Fruit fly (Drosophila melanogaster) whole organism, embryonic: ENCODE results near the gene CG44158.

Source experiments
- Adf1 ChIP-seq: fragments of 200-800 bp; sonication (Bioruptor generic); IDR thresholded peaks from 2 replicates; pipeline ENCODE4 v1.3.6; 2022; ENCODE audit warnings: missing biosample characterization, missing genetic modification characterization
- Aef1 ChIP-seq: fragments of 200-800 bp; sonication (Bioruptor generic); IDR thresholded peaks from 3 replicates; pipeline ENCODE4 v1.3.6; 2022; ENCODE audit warnings: missing biosample characterization, missing genetic modification characterization
- Asciz ChIP-seq: fragments of 200-800 bp; sonication (Bioruptor generic); optimal IDR thresholded peaks from 2 replicates; lab custom pipeline; 2017; ENCODE audit warnings: missing biosample characterization, mild to moderate bottlenecking, missing genetic modification characterization, missing genetic modification reagents
- CG1024 ChIP-seq: fragments of 200-800 bp; sonication (Bioruptor generic); IDR thresholded peaks from 2 replicates; pipeline ENCODE4 v1.3.6; 2022; ENCODE audit warnings: missing biosample characterization, missing genetic modification characterization
- CG10959 ChIP-seq: fragments of 200-800 bp; sonication (Bioruptor generic); IDR thresholded peaks from 2 replicates; pipeline ENCODE4 v1.3.6; 2022; ENCODE audit warnings: missing biosample characterization, missing genetic modification characterization
- CG11398 ChIP-seq: fragments of 200-800 bp; sonication (Bioruptor generic); optimal IDR thresholded peaks from 2 replicates; lab custom pipeline; 2016; ENCODE audit warnings: missing biosample characterization, missing genetic modification characterization
- CG11560 ChIP-seq: fragments of 200-800 bp; sonication (Bioruptor generic); IDR thresholded peaks from 3 replicates; pipeline ENCODE4 v1.3.6; 2022; ENCODE audit warnings: missing biosample characterization, missing genetic modification characterization
- CG1233 ChIP-seq: fragments of 200-800 bp; sonication (Bioruptor generic); optimal IDR thresholded peaks from 4 replicates; lab custom pipeline; 2018; ENCODE audit warnings: missing biosample characterization, mild to moderate bottlenecking, missing genetic modification characterization
- CG14860 ChIP-seq: fragments of 200-800 bp; sonication (Bioruptor generic); IDR thresholded peaks from 3 replicates; pipeline ENCODE4 v1.3.6; 2022; ENCODE audit warnings: missing biosample characterization, missing genetic modification characterization; ENCODE audit not compliant: partially characterized antibody
- CG15011 ChIP-seq: fragments of 200-800 bp; sonication (Bioruptor generic); optimal IDR thresholded peaks from 3 replicates; lab custom pipeline; 2018; ENCODE audit warnings: missing biosample characterization, mild to moderate bottlenecking, missing genetic modification characterization
- CG15696 ChIP-seq: fragments of 200-800 bp; sonication (Bioruptor generic); optimal IDR thresholded peaks from 2 replicates; lab custom pipeline; 2019; ENCODE audit warnings: missing biosample characterization, mild to moderate bottlenecking, missing genetic modification characterization, moderate library complexity
- CG1647 ChIP-seq: fragments of 200-800 bp; sonication (Bioruptor generic); optimal IDR thresholded peaks from 3 replicates; lab custom pipeline; 2016; ENCODE audit warnings: missing biosample characterization, missing genetic modification characterization
- CG16815 ChIP-seq: fragments of 200-800 bp; sonication (Bioruptor generic); optimal IDR thresholded peaks from 3 replicates; lab custom pipeline; 2017; ENCODE audit warnings: missing biosample characterization, mild to moderate bottlenecking, missing genetic modification characterization
- CG31224 ChIP-seq: fragments of 200-800 bp; sonication (Bioruptor generic); IDR thresholded peaks from 2 replicates; pipeline ENCODE4 v1.3.6; 2022; ENCODE audit warnings: missing biosample characterization, missing genetic modification characterization
- CG34376 ChIP-seq: fragments of 200-800 bp; sonication (Bioruptor generic); optimal IDR thresholded peaks from 2 replicates; lab custom pipeline; 2018; ENCODE audit warnings: missing biosample characterization, mild to moderate bottlenecking, missing genetic modification characterization
- CG34422 ChIP-seq: fragments of 200-800 bp; sonication (Bioruptor generic); IDR thresholded peaks from 3 replicates; pipeline ENCODE4 v1.3.6; 2022; ENCODE audit warnings: missing biosample characterization, missing genetic modification characterization
- CG6689 ChIP-seq: fragments of 200-800 bp; sonication (Bioruptor generic); IDR thresholded peaks from 2 replicates; pipeline ENCODE4 v1.3.6; 2022; ENCODE audit warnings: missing biosample characterization, missing genetic modification characterization
- CG7271 ChIP-seq: fragments of 200-800 bp; sonication (Bioruptor generic); optimal IDR thresholded peaks from 2 replicates; lab custom pipeline; 2018; ENCODE audit warnings: missing biosample characterization, mild to moderate bottlenecking, missing genetic modification characterization, moderate library complexity
- CG7963 ChIP-seq: fragments of 200-800 bp; sonication (Bioruptor generic); IDR thresholded peaks from 3 replicates; pipeline ENCODE4 v1.3.6; 2022; ENCODE audit warnings: missing biosample characterization, missing genetic modification characterization; ENCODE audit not compliant: partially characterized antibody
- CG8359 ChIP-seq: fragments of 200-800 bp; sonication (Bioruptor generic); optimal IDR thresholded peaks from 2 replicates; lab custom pipeline; 2017; ENCODE audit warnings: missing biosample characterization, mild to moderate bottlenecking, missing genetic modification characterization, borderline replicate concordance
- CG9215 ChIP-seq: fragments of 200-800 bp; sonication (Bioruptor generic); IDR thresholded peaks from 2 replicates; pipeline ENCODE4 v1.3.6; 2022; ENCODE audit warnings: missing biosample characterization, missing genetic modification characterization
- CG9797 ChIP-seq: fragments of 200-800 bp; sonication (Bioruptor generic); optimal IDR thresholded peaks from 3 replicates; lab custom pipeline; 2018; ENCODE audit warnings: missing biosample characterization, mild to moderate bottlenecking, missing genetic modification characterization
- Dp ChIP-seq: fragments of 200-800 bp; sonication (Bioruptor generic); optimal IDR thresholded peaks from 2 replicates; lab custom pipeline; 2018; ENCODE audit warnings: missing biosample characterization, mild to moderate bottlenecking, missing genetic modification characterization, moderate library complexity
- ERR ChIP-seq: fragments of 200-800 bp; sonication (Bioruptor generic); optimal IDR thresholded peaks from 2 replicates; lab custom pipeline; 2016; ENCODE audit warnings: missing biosample characterization, missing genetic modification characterization
- Eip74EF ChIP-seq, 2 experiments: fragments of 200-800 bp in 1 of 2; fragments of >200 bp in 1 of 2; sonication (Bioruptor generic) in 1 of 2; optimal IDR thresholded peaks; 2 replicates each; lab custom pipeline; 2017 to 2019; ENCODE audit warnings: missing biosample characterization in 2 of 2, missing genetic modification characterization in 2 of 2, mild to moderate bottlenecking in 1 of 2, moderate library complexity in 1 of 2
- GATAe ChIP-seq: fragments of 200-800 bp; sonication (Bioruptor generic); conservative IDR thresholded peaks from 2 replicates; pipeline ENCODE4 v1.3.6; 2022; ENCODE audit warnings: missing biosample characterization, missing genetic modification characterization
- Gug ChIP-seq: fragments of 200-800 bp; sonication (Bioruptor generic); IDR thresholded peaks from 4 replicates; pipeline ENCODE4 v1.3.6; 2022; ENCODE audit warnings: missing biosample characterization, missing genetic modification characterization
- Hsf ChIP-seq: fragments of 200-800 bp; sonication (Bioruptor generic); optimal IDR thresholded peaks from 3 replicates; lab custom pipeline; 2016; ENCODE audit warnings: missing biosample characterization, missing genetic modification characterization
- Kr ChIP-seq: fragments of 200-800 bp; sonication (Bioruptor generic); optimal IDR thresholded peaks from 2 replicates; lab custom pipeline; 2017; ENCODE audit warnings: missing biosample characterization, mild to moderate bottlenecking, missing genetic modification characterization
- Lpt ChIP-seq: fragments of >200 bp; optimal IDR thresholded peaks from 2 replicates; lab custom pipeline; 2018; ENCODE audit warnings: missing biosample characterization, missing genetic modification characterization
- Mad ChIP-seq: fragments of 200-800 bp; sonication (Bioruptor generic); optimal IDR thresholded peaks from 2 replicates; lab custom pipeline; 2016; ENCODE audit warnings: missing biosample characterization, missing genetic modification characterization
- Meics ChIP-seq: fragments of 200-800 bp; sonication (Bioruptor generic); optimal IDR thresholded peaks from 2 replicates; lab custom pipeline; 2017; ENCODE audit warnings: missing biosample characterization, mild to moderate bottlenecking, missing genetic modification characterization
- Opbp ChIP-seq: fragments of 200-800 bp; sonication (Bioruptor generic); IDR thresholded peaks from 3 replicates; pipeline ENCODE4 v1.3.6; 2022; ENCODE audit warnings: missing biosample characterization, missing genetic modification characterization; ENCODE audit not compliant: partially characterized antibody
- Poxn ChIP-seq: fragments of 200-800 bp; sonication (Bioruptor generic); IDR thresholded peaks from 2 replicates; pipeline ENCODE4 v1.3.6; 2022; ENCODE audit warnings: missing biosample characterization, missing genetic modification characterization
- Xrp1 ChIP-seq: fragments of 200-800 bp; sonication (Bioruptor generic); IDR thresholded peaks from 2 replicates; pipeline ENCODE4 v1.3.6; 2022; ENCODE audit warnings: missing biosample characterization, missing genetic modification characterization
- YL-1 ChIP-seq: fragments of 200-800 bp; sonication (Bioruptor generic); optimal IDR thresholded peaks from 3 replicates; lab custom pipeline; 2017; ENCODE audit warnings: missing biosample characterization, mild to moderate bottlenecking, missing genetic modification characterization
- ase ChIP-seq: fragments of 200-800 bp; sonication (Bioruptor generic); IDR thresholded peaks from 3 replicates; pipeline ENCODE4 v1.3.6; 2022; ENCODE audit warnings: missing biosample characterization, missing genetic modification characterization
- ash1 ChIP-seq: fragments of 200-800 bp; sonication (Bioruptor generic); optimal IDR thresholded peaks from 2 replicates; lab custom pipeline; 2018; ENCODE audit warnings: missing biosample characterization, mild to moderate bottlenecking, missing genetic modification characterization
- br ChIP-seq: fragments of >200 bp; optimal IDR thresholded peaks from 2 replicates; lab custom pipeline; 2017
- croc ChIP-seq: fragments of 200-800 bp; sonication (Bioruptor generic); conservative IDR thresholded peaks from 3 replicates; pipeline ENCODE4 v1.3.6; 2022; ENCODE audit warnings: missing biosample characterization, missing genetic modification characterization
- dimm ChIP-seq: fragments of 200-800 bp; sonication (Bioruptor generic); IDR thresholded peaks from 2 replicates; pipeline ENCODE4 v1.3.6; 2022; ENCODE audit warnings: missing biosample characterization, missing genetic modification characterization
- h ChIP-seq: fragments of >200 bp; optimal IDR thresholded peaks from 2 replicates; lab custom pipeline; 2017
- kah ChIP-seq: fragments of 200-800 bp; sonication (Bioruptor generic); optimal IDR thresholded peaks from 2 replicates; lab custom pipeline; 2018; ENCODE audit warnings: missing biosample characterization, mild to moderate bottlenecking, missing genetic modification characterization
- nerfin-1 ChIP-seq: fragments of 200-800 bp; sonication (Bioruptor generic); optimal IDR thresholded peaks from 3 replicates; lab custom pipeline; 2019; ENCODE audit warnings: missing biosample characterization, mild to moderate bottlenecking, missing genetic modification characterization, moderate library complexity
- pan ChIP-seq, 4 experiments: fragments of >200 bp in 3 of 4; fragments of 200-800 bp in 1 of 4; sonication (Bioruptor generic) in 1 of 4; optimal IDR thresholded peaks in 3 of 4; IDR thresholded peaks in 1 of 4; 2 replicates each; pipeline versions ENCODE4 v1.3.6 to Lab custom; 2017 to 2022; ENCODE audit warnings: missing biosample characterization in 2 of 4, missing genetic modification characterization in 2 of 4, mixed read lengths in 1 of 4
- repo ChIP-seq: fragments of 200-800 bp; sonication (Bioruptor generic); optimal IDR thresholded peaks from 2 replicates; lab custom pipeline; 2016; ENCODE audit warnings: missing biosample characterization, missing genetic modification characterization
- ssp ChIP-seq: fragments of 200-800 bp; sonication (Bioruptor generic); IDR thresholded peaks from 2 replicates; pipeline ENCODE4 v1.3.6; 2022; ENCODE audit warnings: missing biosample characterization, missing genetic modification characterization
- tgo ChIP-seq: fragments of 200-800 bp; sonication (Bioruptor generic); IDR thresholded peaks from 3 replicates; pipeline ENCODE4 v1.3.6; 2022; ENCODE audit warnings: missing biosample characterization, missing genetic modification characterization
- tna ChIP-seq: fragments of 200-800 bp; sonication (Bioruptor generic); IDR thresholded peaks from 2 replicates; pipeline ENCODE4 v1.3.6; 2022; ENCODE audit warnings: missing biosample characterization, missing genetic modification characterization; ENCODE audit not compliant: partially characterized antibody
- twi ChIP-seq: fragments of 200-800 bp; optimal IDR thresholded peaks from 2 replicates; lab custom pipeline; 2019; ENCODE audit warnings: missing biosample characterization, mild to moderate bottlenecking, missing genetic modification characterization, moderate library complexity
- wdn ChIP-seq: fragments of 200-800 bp; sonication (Bioruptor generic); IDR thresholded peaks from 2 replicates; pipeline ENCODE4 v1.3.6; 2022; ENCODE audit warnings: missing biosample characterization, missing genetic modification characterization

CG44158 gene

DNA sequence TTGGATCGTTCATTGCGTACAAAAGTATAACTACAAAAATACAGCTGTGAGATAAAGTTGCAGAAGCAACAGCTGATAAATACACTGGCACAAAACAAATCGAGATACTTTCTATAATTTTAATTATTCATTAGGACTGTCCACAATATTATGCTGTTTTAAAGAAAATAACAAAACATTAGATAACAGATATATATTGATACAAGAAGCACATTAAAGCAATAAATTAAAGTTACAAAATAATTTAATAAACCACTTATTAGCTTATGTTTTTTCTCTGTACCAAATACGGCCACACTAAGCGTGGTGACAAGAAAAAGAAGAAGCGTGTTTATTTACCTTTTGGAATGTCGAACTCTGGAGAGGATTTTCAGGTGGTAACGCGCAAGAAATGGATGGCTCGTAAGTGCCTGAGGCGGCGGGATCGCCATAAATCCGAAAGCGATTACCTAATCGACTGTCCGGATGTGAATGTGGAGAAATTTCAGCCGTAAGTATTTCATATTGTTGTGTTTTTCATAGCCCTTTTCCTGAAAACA lies 11.7 kb downstream of the CG44158 start, which contains the start of the genes CG7988 and CG7183 (continued):
- TF ChIP-seq YL-1 (GFP tag; lab: Kevin White, UChicago) (peak; percentile 92), CG7963 (no peak), CG34376 (GFP tag; lab: Kevin White, UChicago) (peak; percentile 88), twi (tag; lab: Kevin White, UChicago) (peak; percentile 97), nerfin-1 (tag; lab: Kevin White, UChicago) (peak; percentile 97), Poxn (GFP tag; lab: Robert Waterston, UW) (peak; percentile 92), CG8359 (peak; percentile 80), GATAe (GFP tag; lab: Robert Waterston, UW) (peak; percentile 92), croc (GFP tag; lab: Robert Waterston, UW) (peak; percentile 98), Xrp1 (GFP tag; lab: Robert Waterston, UW) (peak; percentile 99), Eip74EF (GFP tag; optimal IDR thresholded peaks at IDR 0.05; lab: Kevin White, UChicago) (peak in 1 of 2 experiments; percentile 97), Gug (GFP tag; lab: Robert Waterston, UW) (peak; percentile 95), CG10959 (GFP tag; lab: Robert Waterston, UW) (peak; percentile 97), Asciz (GFP tag; lab: Kevin White, UChicago) (peak; percentile 94), Mad (GFP tag; lab: Kevin White, UChicago) (peak; percentile 96), CG11560 (tag; lab: Robert Waterston, UW) (peak; percentile 90), CG1233 (GFP tag; lab: Kevin White, UChicago) (peak; percentile 96), CG9215 (GFP tag; lab: Robert Waterston, UW) (peak; percentile 97), pan (optimal IDR thresholded peaks at IDR 0.05; lab: Kevin White, UChicago) (no peak), pan (GFP tag; optimal IDR thresholded peaks at IDR 0.05 in 1 of 2, IDR thresholded peaks at IDR 0.05 in 1 of 2) (peak in 1 of 2 experiments; percentile 99), Dp (peak; percentile 22), Lpt (no peak), CG16815 (GFP tag; lab: Kevin White, UChicago) (peak; percentile 97), CG15011 (GFP tag; lab: Kevin White, UChicago) (peak; percentile 90), h (lab: Kevin White, UChicago) (no peak), ssp (GFP tag; lab: Robert Waterston, UW) (peak; percentile 95), CG1024 (GFP tag; lab: Robert Waterston, UW) (peak; percentile 94), Hsf (GFP tag; lab: Kevin White, UChicago) (peak; percentile 98), CG9797 (GFP tag; lab: Kevin White, UChicago) (peak; percentile 89), CG15696 (tag; lab: Kevin White, UChicago) (peak; percentile 97), tgo (GFP tag; lab: Robert Waterston, UW) (peak; percentile 99), CG11398 (GFP tag; lab: Kevin White, UChicago) (peak; percentile 84), Adf1 (GFP tag; lab: Robert Waterston, UW) (peak; percentile 86), CG7271 (tag; lab: Kevin White, UChicago) (peak; percentile 96), CG31224 (GFP tag; lab: Robert Waterston, UW) (peak; percentile 95), Meics (GFP tag; lab: Kevin White, UChicago) (peak; percentile 95), Aef1 (GFP tag; lab: Robert Waterston, UW) (peak; percentile 97), CG14860 (GFP tag; lab: Robert Waterston, UW) (no peak), Opbp (GFP tag; lab: Robert Waterston, UW) (no peak), repo (GFP tag; lab: Kevin White, UChicago) (peak; percentile 88), dimm (GFP tag; lab: Robert Waterston, UW) (peak; percentile 96), ase (GFP tag; lab: Robert Waterston, UW) (peak; percentile 98), tna (GFP tag; lab: Robert Waterston, UW) (no peak), CG34422 (GFP tag; lab: Robert Waterston, UW) (peak; percentile 99), CG6689 (GFP tag; lab: Robert Waterston, UW) (peak; percentile 99), br (no peak), ash1 (no peak), ERR (peak; percentile 85), wdn (GFP tag; lab: Robert Waterston, UW) (peak; percentile 96), Kr (GFP tag; lab: Kevin White, UChicago) (peak; percentile 41), kah (peak; percentile 88), CG1647 (GFP tag; lab: Kevin White, UChicago) (peak; percentile 85)
